Worm (Caenorhabditis elegans): ENCODE results near the gene nhr-59.
A peak's percentile ranks its signal among the peaks of the same experiment; 100 is the strongest.

The nhr-59 gene

DNA sequence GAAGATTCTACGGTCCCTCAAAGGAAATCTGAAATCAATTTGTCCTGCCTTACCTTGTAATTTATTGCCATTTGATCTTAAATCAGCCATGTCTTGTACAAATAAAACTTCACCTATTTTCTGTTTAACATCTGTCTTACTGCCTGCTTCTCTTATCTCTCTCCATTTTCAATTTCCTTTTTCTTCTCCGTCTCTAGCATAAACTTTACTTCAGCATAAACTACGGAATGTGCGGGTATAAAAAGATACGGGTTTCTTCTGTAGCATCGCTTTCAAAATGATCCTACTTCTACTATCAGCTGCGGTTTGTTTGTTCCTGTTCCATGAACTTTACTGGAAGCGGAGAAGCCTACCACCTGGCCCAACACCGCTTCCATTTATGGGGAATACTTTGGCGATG is 33.3 kb downstream of the nhr-59 start, which contains the start of gene cyp-33C5:
Gene cyp-33C5, plus strand, starts transcription at position 254 of the 400 bp plus-strand sequence.
- peak; percentile 46 for TF ChIP-seq ceh-28 (tag; optimal IDR thresholded peaks at IDR 0.05)
- TF ChIP-seq nhr-28 (tag; optimal IDR thresholded peaks at IDR 0.05): no peak
- TF ChIP-seq elt-2 (tag; optimal IDR thresholded peaks at IDR 0.05): peak; percentile 36
- peak; percentile 18 for TF ChIP-seq nhr-23 (tag; optimal IDR thresholded peaks at IDR 0.05)
- no peak for TF ChIP-seq unc-62 (GFP tag; optimal IDR thresholded peaks at IDR 0.05)
- TF ChIP-seq pqm-1 (tag; optimal IDR thresholded peaks at IDR 0.05): peak; percentile 42
- peak; percentile 77 for TF ChIP-seq pha-4 (tag; optimal IDR thresholded peaks at IDR 0.05)

ce11 chrV:2242630-2243029 is 35.4 kb downstream of the nhr-59 start, which contains the start of gene cyp-33C3:
Gene cyp-33C3, plus strand, starts transcription at chrV:2242778.
- no peak for TF ChIP-seq nhr-28 (tag; optimal IDR thresholded peaks at IDR 0.05)
- peak; percentile 18 for TF ChIP-seq elt-2 (tag; optimal IDR thresholded peaks at IDR 0.05)

DNA sequence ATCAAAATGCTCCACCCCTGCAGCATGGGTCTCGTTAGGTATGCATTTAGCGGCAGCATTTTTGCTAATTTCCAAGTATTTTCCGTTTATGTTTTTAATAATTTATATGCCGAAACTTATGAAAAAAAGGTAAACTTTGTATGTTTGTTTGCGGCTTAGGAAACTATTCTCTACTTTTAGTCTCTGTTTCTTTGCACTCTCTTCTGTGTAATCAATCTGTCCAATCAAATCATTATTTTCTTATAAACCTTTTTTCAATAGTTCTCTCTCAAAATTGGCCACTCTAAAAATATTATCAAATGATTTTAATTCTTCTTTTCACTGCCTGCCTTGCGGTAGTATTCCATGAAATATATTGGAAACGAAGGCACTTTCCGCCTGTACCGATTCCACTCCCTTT is 40.1 kb downstream of the nhr-59 start:
- no peak for TF ChIP-seq mdl-1 (tag; optimal IDR thresholded peaks at IDR 0.05)
- TF ChIP-seq unc-39 (tag; optimal IDR thresholded peaks at IDR 0.05): no peak
- peak; percentile 8 for TF ChIP-seq pqm-1 (tag; optimal IDR thresholded peaks at IDR 0.05)
- TF ChIP-seq elt-2 (tag; optimal IDR thresholded peaks at IDR 0.05): peak; percentile 26
- no peak for TF ChIP-seq snpc-4 (tag; optimal IDR thresholded peaks at IDR 0.05)
- TF ChIP-seq pha-4 (tag; optimal IDR thresholded peaks at IDR 0.05): peak; percentile 57

DNA sequence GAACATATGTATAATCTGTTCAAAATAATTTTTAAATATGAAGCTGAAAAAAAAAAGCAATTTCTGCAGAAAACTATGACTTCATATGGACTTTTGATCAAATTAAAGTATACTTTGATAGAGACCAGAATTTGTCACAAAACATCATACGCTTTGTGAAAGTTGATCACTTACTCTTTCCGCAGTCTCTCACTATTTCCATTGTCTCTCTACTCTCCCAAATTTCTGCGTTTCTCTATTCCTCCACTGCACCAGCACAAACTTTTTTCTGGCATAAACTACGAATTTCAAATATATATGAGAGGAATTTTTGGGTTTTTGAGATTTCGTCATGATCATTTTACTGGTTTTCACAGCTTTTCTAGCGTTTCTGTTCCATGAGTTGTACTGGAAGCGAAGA is 42.2 kb downstream of the nhr-59 start, which contains the start of gene cyp-33C4:
Gene cyp-33C4, plus strand, starts transcription at position 293 of the 400 bp plus-strand sequence.
- TF ChIP-seq eor-1 (tag; optimal IDR thresholded peaks at IDR 0.05) (no peak), ceh-9 (tag; optimal IDR thresholded peaks at IDR 0.05) (no peak), lin-39 (tag; optimal IDR thresholded peaks at IDR 0.05) (no peak), hmg-11 (tag; optimal IDR thresholded peaks at IDR 0.05) (peak; percentile 47), nhr-237 (tag; optimal IDR thresholded peaks at IDR 0.05) (no peak), sea-2 (GFP tag; optimal IDR thresholded peaks at IDR 0.05) (no peak), elt-2 (tag; optimal IDR thresholded peaks at IDR 0.05) (peak; percentile 43), pha-4 (tag; optimal IDR thresholded peaks at IDR 0.05) (peak; percentile 39), nhr-12 (tag; optimal IDR thresholded peaks at IDR 0.05) (no peak), unc-39 (tag; optimal IDR thresholded peaks at IDR 0.05) (no peak), pqm-1 (tag; optimal IDR thresholded peaks at IDR 0.05) (peak; percentile 63), zag-1 (tag; optimal IDR thresholded peaks at IDR 0.05) (no peak), snpc-4 (tag; optimal IDR thresholded peaks at IDR 0.05) (no peak), mdl-1 (tag; optimal IDR thresholded peaks at IDR 0.05) (no peak), lsy-12 (tag; optimal IDR thresholded peaks at IDR 0.05) (no peak), fos-1 (tag; optimal IDR thresholded peaks at IDR 0.05) (no peak), ZK546.5 (tag; optimal IDR thresholded peaks at IDR 0.05) (no peak), fkh-10 (GFP tag; optimal IDR thresholded peaks at IDR 0.05) (no peak), daf-12 (tag; optimal IDR thresholded peaks at IDR 0.05) (no peak), unc-62 (GFP tag; optimal IDR thresholded peaks at IDR 0.05) (no peak), nhr-77 (tag; optimal IDR thresholded peaks at IDR 0.05) (no peak), jun-1 (tag; optimal IDR thresholded peaks at IDR 0.05) (peak; percentile 25), ceh-28 (tag; optimal IDR thresholded peaks at IDR 0.05) (no peak), nhr-43 (tag; optimal IDR thresholded peaks at IDR 0.05; ENCODE audit: poor library complexity, severe bottlenecking) (no peak), ztf-4 (tag; optimal IDR thresholded peaks at IDR 0.05) (no peak), nhr-67 (tag; optimal IDR thresholded peaks at IDR 0.05) (no peak), nfya-1 (tag; optimal IDR thresholded peaks at IDR 0.05; ENCODE audit: insufficient read depth) (peak; percentile 38), nhr-23 (tag; optimal IDR thresholded peaks at IDR 0.05) (no peak)

DNA sequence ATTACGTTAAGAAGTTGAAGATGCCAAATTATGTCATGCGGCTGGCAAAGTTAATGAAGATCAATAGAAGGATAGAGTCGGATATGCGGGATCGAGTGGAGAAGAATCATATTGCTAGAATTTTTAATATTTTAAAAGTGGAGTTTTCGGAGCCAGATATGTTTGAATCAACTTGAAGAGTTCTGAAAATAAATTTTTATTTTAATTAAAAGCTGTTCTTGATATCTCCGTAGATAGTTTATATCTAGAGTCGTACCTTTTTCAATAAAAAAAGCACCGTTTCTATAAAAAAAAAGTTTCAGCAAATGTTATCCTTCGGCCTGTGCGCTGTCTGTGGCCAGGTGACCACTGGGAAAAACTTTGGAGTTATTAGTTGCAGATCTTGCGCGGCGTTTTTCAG is 44.9 kb downstream of the nhr-59 start, which contains the start of gene nhr-96:
Gene nhr-96, plus strand, starts transcription at position 301 of the 400 bp plus-strand sequence.
- TF ChIP-seq pha-4 (tag; optimal IDR thresholded peaks at IDR 0.05): no peak
- no peak for TF ChIP-seq pqm-1 (tag; optimal IDR thresholded peaks at IDR 0.05)
- no peak for TF ChIP-seq mml-1 (tag; optimal IDR thresholded peaks at IDR 0.05)
- TF ChIP-seq fos-1 (tag; optimal IDR thresholded peaks at IDR 0.05): no peak
- no peak for TF ChIP-seq fkh-2 (tag; optimal IDR thresholded peaks at IDR 0.05)
- TF ChIP-seq snpc-4 (tag; optimal IDR thresholded peaks at IDR 0.05): no peak
- no peak for TF ChIP-seq daf-12 (tag; optimal IDR thresholded peaks at IDR 0.05)
- no peak for TF ChIP-seq ZK546.5 (tag; optimal IDR thresholded peaks at IDR 0.05)
- TF ChIP-seq fkh-10 (GFP tag; optimal IDR thresholded peaks at IDR 0.05): no peak
- no peak for TF ChIP-seq lin-15B (tag; optimal IDR thresholded peaks at IDR 0.05)
- no peak for TF ChIP-seq skn-1 (tag; optimal IDR thresholded peaks at IDR 0.05)
- TF ChIP-seq R02D3.7 (tag; optimal IDR thresholded peaks at IDR 0.05): no peak
- no peak for TF ChIP-seq nhr-237 (tag; optimal IDR thresholded peaks at IDR 0.05)
- TF ChIP-seq ceh-82 (tag; optimal IDR thresholded peaks at IDR 0.05): no peak
- TF ChIP-seq nhr-67 (tag; optimal IDR thresholded peaks at IDR 0.05): no peak
- TF ChIP-seq nhr-28 (tag; optimal IDR thresholded peaks at IDR 0.05): no peak
- TF ChIP-seq ztf-11 (tag; optimal IDR thresholded peaks at IDR 0.05): no peak
- TF ChIP-seq egl-27 (tag; optimal IDR thresholded peaks at IDR 0.05): no peak
- no peak for TF ChIP-seq elt-3 (tag; optimal IDR thresholded peaks at IDR 0.05)

Measured in whole organism, L3 larva.